Fruit fly (Drosophila melanogaster): ENCODE data around the gene Seipin.

The Seipin gene

DNA sequence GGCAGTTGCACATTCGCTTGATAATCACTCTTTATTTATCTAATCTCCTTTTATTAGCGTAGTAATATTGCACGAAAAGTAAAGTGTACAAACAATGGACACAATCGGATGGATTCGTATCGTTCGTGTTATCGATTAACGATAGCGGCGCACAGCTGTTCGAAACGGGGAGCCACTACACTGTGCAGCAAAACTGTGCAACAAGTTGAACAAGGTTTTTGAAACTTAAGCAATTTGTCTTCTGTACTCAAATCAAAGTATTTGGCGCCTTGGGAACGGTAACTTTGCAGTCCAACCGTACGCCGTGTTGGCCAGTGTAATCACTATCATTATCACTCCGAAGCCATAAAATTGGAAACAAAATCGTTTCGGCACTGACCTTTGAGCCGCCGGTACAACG lies at the start of gene Seipin, which contains the start of gene Tsp3A:
Gene Seipin, plus strand, starts transcription at position 149 of the 400 bp plus-strand sequence.
Gene Tsp3A, minus strand, starts transcription at position 88 of the 400 bp plus-strand sequence.
- no peak for TF ChIP-seq CTCF (optimal IDR thresholded peaks at IDR 0.05)
- TF ChIP-seq CG8478 (optimal IDR thresholded peaks at IDR 0.05), result no peak

DNA sequence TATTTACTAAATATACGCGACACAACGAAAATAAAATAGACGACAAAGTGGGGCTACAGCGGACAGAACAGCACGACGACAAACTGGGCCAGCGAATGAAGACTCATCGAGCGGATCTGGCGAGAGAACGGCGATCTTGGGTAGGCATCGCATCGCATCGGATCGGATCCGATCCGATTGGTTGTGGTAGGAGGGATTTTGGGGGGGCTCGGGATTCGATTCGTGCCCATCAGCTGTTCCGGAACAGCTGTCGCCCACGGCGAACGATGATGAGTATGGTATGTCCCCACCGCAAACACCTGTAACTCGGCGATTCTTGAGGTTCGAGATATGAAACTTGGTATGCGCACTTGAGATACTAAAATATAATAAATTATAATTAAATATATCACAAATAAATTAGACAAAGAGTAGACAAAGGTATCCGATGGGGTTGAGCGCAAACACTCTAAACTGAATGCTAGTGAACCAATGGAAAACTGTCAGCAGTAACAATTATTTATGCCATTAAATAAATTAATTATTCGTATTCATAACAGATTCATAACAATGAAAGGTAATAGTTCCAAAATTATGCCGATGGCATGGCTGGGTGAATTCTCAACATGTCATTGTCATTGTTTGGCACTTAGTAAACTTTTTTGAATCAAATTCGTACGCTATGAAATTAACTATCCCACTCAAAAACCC lies 39.1 kb upstream of the Seipin start, which contains the start of the genes Vha36-3 and AANATL7:
Gene Vha36-3, minus strand, starts transcription at position 242 of the 690 bp plus-strand sequence.
Gene AANATL7, plus strand, starts transcription at position 640 of the 690 bp plus-strand sequence.
- TF ChIP-seq CTCF (optimal IDR thresholded peaks at IDR 0.05) (no peak), CG8478 (optimal IDR thresholded peaks at IDR 0.05) (no peak)

DNA sequence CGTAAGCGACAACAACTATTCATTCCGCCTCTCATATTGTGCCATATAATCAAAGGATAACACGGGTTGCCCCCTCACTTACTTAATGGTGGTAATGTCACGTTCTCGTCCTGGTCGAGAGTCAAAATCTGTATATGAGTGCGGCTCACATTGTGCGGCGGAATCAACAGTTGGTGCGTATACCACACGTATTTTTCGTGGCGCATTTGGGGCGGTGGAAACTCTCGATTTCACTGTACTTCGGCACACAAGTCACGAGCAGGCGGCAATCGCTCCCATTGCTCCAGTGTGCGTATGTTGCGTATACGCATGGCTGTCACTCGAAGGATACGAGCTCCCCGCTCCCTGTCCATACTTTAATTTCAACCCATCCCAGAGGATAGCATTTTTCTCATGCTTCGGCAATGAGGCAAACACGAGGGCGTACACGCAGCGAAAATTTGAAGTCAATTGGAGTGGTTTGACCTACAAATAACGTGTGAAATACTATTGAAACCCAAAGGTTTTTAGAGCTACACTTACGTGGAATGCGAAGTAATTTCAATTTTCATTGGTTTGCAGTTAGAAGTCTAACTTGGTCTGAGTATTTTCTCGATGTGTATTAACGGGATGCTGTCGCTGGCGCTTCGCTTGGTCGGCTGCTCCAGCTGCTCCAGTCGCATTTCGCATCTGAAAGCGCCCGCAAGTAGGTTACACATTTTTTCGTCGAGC lies 37.7 kb upstream of the Seipin start:
- no peak for TF ChIP-seq CTCF (optimal IDR thresholded peaks at IDR 0.05)
- no peak for TF ChIP-seq CG8478 (optimal IDR thresholded peaks at IDR 0.05)

DNA sequence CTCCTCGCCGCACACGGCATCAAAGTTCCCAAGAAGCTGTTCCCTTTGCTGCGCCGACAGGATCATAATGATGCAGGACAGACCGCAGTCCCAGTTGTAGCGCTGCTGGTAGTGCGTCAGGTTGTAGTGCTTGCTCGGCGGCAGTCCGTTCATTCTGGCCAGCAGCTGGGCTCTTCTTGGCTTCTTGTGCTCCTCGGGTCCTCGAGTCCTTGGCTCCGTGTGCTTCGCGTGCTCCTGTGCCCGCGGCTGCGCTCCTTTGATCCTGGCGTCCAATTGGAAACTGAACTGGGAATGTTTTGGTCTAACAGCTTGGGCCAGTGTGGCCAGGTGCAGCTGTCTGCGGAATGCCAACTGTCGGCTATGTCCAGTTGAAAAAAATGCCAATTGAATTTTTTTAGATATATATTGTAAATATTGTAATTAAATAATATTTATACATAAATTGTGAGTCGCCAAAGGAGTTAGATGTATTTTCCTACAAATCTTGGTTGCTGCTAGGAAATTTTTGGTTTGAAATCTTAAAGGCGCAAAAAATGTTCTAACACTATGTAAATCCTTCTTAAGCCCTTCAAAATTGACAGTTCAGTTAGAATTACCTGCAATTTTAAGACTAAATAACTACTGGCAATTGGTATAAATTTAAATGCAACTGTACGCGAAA lies 34.4 kb upstream of the Seipin start, which contains the start of gene CG13760:
Gene CG13760, minus strand, starts transcription at position 645 of the 661 bp plus-strand sequence.
- TF ChIP-seq CG8478 (optimal IDR thresholded peaks at IDR 0.05) (no peak), CTCF (optimal IDR thresholded peaks at IDR 0.05) (no peak)

DNA sequence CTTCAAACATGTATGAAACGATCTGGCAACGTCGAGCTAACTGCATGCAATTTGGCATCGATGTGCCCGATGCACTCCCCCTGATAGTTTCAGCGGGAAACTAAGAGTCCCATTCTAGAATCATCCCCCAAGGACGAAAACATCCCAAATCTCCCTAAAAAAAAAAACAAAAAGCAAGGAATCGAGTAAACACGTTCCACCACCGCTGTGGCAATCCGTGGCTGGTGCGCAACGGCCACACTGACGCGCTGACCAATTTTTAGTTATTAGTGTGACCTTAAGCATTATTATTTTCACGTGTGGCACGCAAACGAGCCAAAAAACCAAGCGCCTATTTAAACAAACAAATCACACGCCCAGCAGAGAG lies 33.9 kb upstream of the Seipin start, which contains the start of gene wds:
Gene wds, plus strand, starts transcription at position 265 of the 367 bp plus-strand sequence.
- TF ChIP-seq CTCF (optimal IDR thresholded peaks at IDR 0.05) (peak in 1 of 2 experiments; percentile 19), CG8478 (optimal IDR thresholded peaks at IDR 0.05) (no peak)

DNA sequence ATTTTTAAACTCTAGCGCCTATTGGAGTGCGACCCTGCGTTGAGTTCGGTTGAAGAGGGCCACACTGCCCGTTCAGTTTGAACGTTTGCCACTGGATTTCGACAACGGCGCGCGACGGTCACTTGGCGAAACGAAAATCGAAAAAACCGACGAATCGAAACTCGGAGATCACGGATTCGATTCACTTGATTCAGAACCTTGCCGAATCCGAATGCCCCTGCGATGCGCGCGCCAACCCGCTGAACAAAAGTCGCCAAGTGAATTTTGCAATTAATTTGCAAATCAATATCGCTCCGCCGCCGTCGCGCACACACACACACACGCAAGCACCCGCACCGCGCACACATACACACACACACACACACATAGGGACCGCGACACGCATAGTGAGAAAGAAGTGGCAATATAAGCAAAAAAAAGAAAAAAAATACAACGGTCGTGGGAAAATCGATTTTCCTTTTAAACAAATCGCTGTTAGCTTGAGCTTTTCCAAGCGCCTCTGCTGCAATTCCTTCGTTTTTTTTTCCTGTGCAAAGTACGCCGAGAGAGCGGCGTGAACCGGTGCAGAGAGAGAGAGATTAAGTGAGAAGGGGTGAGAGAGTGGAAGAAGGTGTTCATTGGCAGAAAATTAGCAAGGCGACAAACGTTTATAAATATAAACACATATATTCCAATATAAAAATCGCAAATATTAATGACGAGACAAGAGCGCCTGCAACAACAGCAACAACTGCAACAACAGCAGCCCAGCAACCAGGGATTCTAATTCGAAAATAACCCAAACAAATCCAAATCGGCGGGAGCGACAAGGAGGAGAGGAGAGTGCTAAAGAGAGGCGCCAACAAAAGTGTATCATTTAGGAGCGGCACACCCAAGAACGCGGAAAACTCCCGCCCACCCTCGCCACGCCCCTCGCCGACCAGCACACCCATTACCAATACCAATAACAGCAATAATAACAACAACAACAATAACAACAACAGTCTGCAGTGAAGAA lies 30.9 kb upstream of the Seipin start, which contains the start of gene egh:
Gene egh, plus strand, starts transcription at position 89 of the 997 bp plus-strand sequence.
- TF ChIP-seq CTCF (optimal IDR thresholded peaks at IDR 0.05), result peak in 1 of 2 experiments; percentile 11
- no peak for TF ChIP-seq CG8478 (optimal IDR thresholded peaks at IDR 0.05)

DNA sequence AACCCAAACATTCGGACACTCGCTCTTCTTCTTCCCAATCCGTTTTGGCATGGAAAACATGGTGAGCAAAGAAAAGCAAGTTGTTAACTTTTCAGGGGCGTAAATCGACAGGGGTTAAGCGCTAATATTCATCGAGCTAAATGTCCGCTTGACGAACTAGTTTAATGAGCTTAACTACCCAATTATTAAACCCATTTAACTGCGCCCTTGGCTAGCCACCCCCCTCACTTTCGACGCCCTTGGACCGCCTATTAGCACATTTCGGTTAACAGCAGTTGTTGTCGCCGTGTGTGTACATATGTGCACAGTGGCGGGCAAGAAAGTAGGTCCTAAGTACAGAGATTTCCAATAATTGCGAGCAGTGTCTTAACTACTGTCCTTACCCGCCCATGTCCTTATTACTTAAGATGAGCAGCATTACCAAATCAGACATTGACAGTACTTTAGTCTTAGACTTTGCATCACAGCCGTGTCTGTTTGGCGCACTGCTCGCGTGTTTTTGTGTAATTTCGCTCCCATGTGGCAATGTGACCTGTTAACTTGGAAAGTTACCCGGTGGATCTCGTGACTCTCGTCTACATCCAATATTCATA lies 30.1 kb upstream of the Seipin start:
- no peak for TF ChIP-seq CG8478 (optimal IDR thresholded peaks at IDR 0.05)
- TF ChIP-seq CTCF (optimal IDR thresholded peaks at IDR 0.05), result no peak

DNA sequence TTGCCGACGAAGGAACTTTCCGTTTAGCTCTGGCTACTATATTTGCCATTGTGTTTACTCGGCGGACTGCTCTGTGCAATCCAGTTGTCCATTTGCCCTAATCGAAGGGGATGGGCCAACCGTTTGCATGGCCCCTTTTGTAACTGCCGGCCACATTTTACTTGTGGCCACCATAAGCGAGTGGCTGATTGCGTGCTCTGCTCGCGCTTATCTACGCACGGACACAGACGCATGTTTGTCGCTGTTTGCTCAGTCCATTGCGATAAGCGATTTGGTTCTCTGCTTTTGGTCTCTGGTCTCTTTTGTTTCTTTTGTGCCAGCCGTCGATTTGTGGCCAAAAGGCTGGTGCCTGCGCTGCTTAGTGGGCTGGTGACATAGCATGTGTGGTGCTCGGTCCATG lies 29.0 kb upstream of the Seipin start:
- no peak for TF ChIP-seq CG8478 (optimal IDR thresholded peaks at IDR 0.05)
- TF ChIP-seq CTCF (optimal IDR thresholded peaks at IDR 0.05), result no peak

DNA sequence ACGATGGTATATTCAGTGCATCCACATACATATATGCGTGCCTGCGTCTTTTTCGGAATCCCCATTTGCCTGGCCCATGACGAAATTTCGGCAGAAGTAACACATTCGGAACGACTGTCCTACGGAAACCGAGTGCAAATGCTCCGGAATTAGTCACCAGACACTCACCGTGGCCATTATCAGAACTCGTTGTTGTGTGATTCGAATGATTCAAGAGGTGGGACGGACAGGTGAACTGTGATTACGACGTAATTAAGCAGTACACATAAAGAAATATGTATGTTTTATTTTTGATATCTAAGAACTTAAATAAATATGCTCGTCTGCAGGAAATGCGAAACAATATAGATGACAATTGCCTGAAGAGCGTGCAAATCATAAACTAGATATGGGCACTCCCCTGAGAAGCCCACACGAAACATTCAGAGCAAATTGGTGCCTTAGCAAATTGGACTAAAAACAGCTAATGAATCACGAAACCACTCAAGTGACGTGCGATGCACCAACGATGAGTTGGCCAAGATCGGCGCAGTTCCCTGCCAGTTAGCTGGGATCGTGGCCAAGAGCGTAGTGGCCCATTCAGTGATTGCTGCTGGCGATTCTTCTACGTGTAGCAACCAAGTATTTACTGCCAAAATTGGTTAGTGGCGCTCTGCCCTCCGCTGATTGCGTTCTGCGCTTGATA lies 28.1 kb upstream of the Seipin start:
- no peak for TF ChIP-seq CTCF (optimal IDR thresholded peaks at IDR 0.05)
- no peak for TF ChIP-seq CG8478 (optimal IDR thresholded peaks at IDR 0.05)

DNA sequence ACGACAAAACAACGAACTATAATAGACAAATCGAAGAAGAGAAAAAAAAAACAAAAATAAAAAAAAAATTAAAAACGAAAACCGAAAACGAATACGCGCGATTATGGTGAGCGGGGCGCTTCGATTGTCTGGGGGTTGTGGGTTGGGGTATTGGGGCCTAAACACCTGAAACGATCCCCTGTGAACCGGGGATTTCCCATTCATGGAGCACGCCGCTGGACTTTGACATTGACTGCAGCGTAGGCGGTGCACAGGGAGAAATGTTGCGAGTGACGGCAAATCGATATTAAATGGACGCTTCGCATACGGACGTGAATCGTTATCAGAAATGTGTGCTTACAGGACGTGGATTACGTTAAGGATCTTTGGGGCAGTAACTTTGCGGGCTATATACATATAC lies 27.4 kb upstream of the Seipin start:
- no peak for TF ChIP-seq CTCF (optimal IDR thresholded peaks at IDR 0.05)
- TF ChIP-seq CG8478 (optimal IDR thresholded peaks at IDR 0.05), result no peak

DNA sequence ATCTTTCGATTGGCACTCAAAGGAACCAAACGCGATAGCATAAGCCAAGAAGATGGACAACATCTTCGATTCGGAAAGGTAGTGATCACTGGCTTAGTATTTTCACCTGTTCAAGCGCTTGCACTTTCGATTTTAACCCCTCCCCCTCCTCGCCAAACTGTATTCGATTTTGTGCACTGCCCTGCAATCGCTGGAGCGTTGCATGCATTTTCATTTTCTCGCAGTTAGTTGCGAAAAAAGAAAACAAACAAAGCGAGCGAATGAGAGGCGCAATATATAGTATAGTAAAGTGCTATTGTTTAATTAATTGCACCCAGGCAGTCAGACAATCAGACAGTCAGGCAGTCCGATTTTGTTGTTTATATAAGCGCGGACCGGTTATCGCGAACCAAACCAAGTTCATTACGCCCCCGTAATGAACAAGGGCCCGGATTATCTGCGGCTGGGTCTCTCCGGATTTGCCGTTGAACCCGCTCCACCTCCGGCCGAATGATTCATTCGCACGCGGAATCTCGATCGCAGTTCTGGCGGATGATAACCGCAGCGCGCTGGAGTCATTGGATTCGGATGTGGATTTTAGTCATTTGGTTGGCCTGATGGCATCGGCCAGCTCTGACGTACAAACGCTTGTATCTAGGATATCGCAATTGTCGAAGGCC lies 26.4 kb upstream of the Seipin start:
- TF ChIP-seq CTCF (optimal IDR thresholded peaks at IDR 0.05), result no peak
- TF ChIP-seq CG8478 (optimal IDR thresholded peaks at IDR 0.05), result no peak

DNA sequence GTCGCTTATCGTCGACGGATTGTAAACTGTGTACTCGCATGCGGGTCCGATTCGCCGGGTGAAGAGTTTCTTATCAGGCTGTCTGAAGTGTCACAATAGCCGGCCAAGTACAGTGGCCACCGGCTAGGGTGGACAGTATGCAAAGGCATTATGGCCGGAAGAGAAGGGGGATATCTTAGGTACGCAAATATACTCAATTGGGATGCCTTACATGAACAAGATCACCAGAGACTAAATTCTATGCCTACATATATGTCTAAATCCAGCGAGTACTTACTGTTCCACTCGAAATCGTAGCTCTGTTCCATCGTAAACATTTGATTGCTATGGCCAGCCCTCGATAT lies 25.9 kb upstream of the Seipin start:
- TF ChIP-seq CTCF (optimal IDR thresholded peaks at IDR 0.05) (no peak), CG8478 (optimal IDR thresholded peaks at IDR 0.05) (no peak)

Data from S2 (cell line).